Worm (Caenorhabditis elegans) whole organism, dauer: ENCODE data around the gene sedl-1.
"Not testable (repeated sequence)": the region's sequence is repeated elsewhere in the genome, so short reads cannot be mapped to it uniquely, and the experiment has no call there.

ENCODE experiments used
- unc-62 ChIP-seq: sonication (generic microtip); optimal IDR thresholded peaks from 2 replicates; lab custom pipeline; 2017; ENCODE audit warnings: missing biosample characterization, missing genetic modification reagents, missing genetic modification characterization

sedl-1 gene

ce11 chrX:1426425-1426824 is 13.6 kb downstream of the sedl-1 start, which contains the start of gene F19G12.11:
Gene F19G12.11 (minus strand): TSS chrX:1426525.
- TF ChIP-seq unc-62 (GFP tag; lab: Kevin White, UChicago) = no peak

- TF ChIP-seq unc-62 (GFP tag; lab: Kevin White, UChicago) = no peak
Observed at ce11 chrX:1424509-1424908, 15.6 kb downstream of the sedl-1 start, which contains the start of gene F19G12.3. Gene F19G12.3 (plus strand): TSS chrX:1424809.

- TF ChIP-seq unc-62 (GFP tag; lab: Kevin White, UChicago) = no peak
Observed at ce11 chrX:1420524-1420923, 19.5 kb downstream of the sedl-1 start.

ce11 chrX:1419163-1419696 is 20.8 kb downstream of the sedl-1 start, which contains the start of gene F19G12.9:
Gene F19G12.9 (plus strand): TSS chrX:1419213.
- TF ChIP-seq unc-62 (GFP tag; lab: Kevin White, UChicago) = no peak

ce11 chrX:1416776-1417354 is 23.2 kb downstream of the sedl-1 start, which contains the start of the genes F19G12.4 and F19G12.8:
Gene F19G12.4 (plus strand): TSS chrX:1417304.
Gene F19G12.8 (plus strand): TSS chrX:1417320.
- TF ChIP-seq unc-62 (GFP tag; lab: Kevin White, UChicago) = no peak

ce11 chrX:1412844-1413243 is 27.2 kb downstream of the sedl-1 start, which contains the start of gene srh-19:
Gene srh-19 (plus strand): TSS chrX:1413144.
- TF ChIP-seq unc-62 (GFP tag; lab: Kevin White, UChicago) = no peak

ce11 chrX:1410552-1410951 is 29.5 kb downstream of the sedl-1 start, which contains the start of gene abu-2:
Gene abu-2 (minus strand): TSS chrX:1410652.
- no peak for TF ChIP-seq unc-62 (GFP tag; lab: Kevin White, UChicago)

ce11 chrX:1409224-1409623 is 30.8 kb downstream of the sedl-1 start:
- TF ChIP-seq unc-62 (GFP tag; lab: Kevin White, UChicago) = no peak

- not testable (repeated sequence) for TF ChIP-seq unc-62 (GFP tag; lab: Kevin White, UChicago)
Observed at ce11 chrX:1403971-1404370, 36.1 kb downstream of the sedl-1 start, which contains the start of gene ZK402.1. Gene ZK402.1 (plus strand): TSS chrX:1404271.

ce11 chrX:1403444-1403843 is 36.6 kb downstream of the sedl-1 start, which contains the start of gene ZK402.2:
Gene ZK402.2 (plus strand): TSS chrX:1403744.
- not testable (repeated sequence) for TF ChIP-seq unc-62 (GFP tag; lab: Kevin White, UChicago)

- no peak for TF ChIP-seq unc-62 (GFP tag; lab: Kevin White, UChicago)
Observed at ce11 chrX:1401259-1401658, 38.8 kb downstream of the sedl-1 start, which contains the start of gene ZK402.5. Gene ZK402.5 (minus strand): TSS chrX:1401359.

- no peak for TF ChIP-seq unc-62 (GFP tag; lab: Kevin White, UChicago)
Observed at ce11 chrX:1397516-1397915, 42.5 kb downstream of the sedl-1 start, which contains the start of gene H39E20.1. Gene H39E20.1 (minus strand): TSS chrX:1397616.

ce11 chrX:1395793-1396192 is 44.3 kb downstream of the sedl-1 start:
- TF ChIP-seq unc-62 (GFP tag; lab: Kevin White, UChicago) = no peak

- no peak for TF ChIP-seq unc-62 (GFP tag; lab: Kevin White, UChicago)
Observed at ce11 chrX:1394437-1394836, 45.6 kb downstream of the sedl-1 start.

- TF ChIP-seq unc-62 (GFP tag; lab: Kevin White, UChicago) = no peak
Observed at ce11 chrX:1393891-1394290, 46.2 kb downstream of the sedl-1 start, which contains the start of gene F56C3.9. Gene F56C3.9 (minus strand): TSS chrX:1393991.

ce11 chrX:1389382-1389983 is 50.6 kb downstream of the sedl-1 start:
- no peak for TF ChIP-seq unc-62 (GFP tag; lab: Kevin White, UChicago)
